Worm (Caenorhabditis elegans): Measurements from ENCODE around the gene Y57G7A.11.

DNA sequence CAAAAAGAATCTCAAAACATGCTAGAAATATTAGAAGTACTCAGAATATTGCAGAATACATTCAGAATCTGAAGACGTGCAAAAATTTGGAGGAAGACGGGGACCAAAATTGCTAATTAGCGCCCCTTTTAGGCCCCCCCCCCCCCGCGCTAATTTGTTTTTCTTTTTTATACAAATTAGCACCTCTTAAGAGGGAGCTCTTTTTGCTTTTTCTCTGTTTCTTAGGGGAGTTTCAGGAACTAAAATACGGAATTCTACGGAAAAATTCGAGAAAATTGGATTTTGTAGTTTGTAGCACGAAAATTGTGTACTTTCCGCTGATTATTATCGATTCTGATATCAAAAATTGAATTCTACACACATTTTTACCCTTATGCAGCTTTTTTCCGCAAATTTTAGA, 24.9 kb upstream of the Y57G7A.11 start, which contains the start of gene glb-31:
- TF ChIP-seq lin-13 (tag; optimal IDR thresholded peaks at IDR 0.05) (no peak), mab-5 (tag; optimal IDR thresholded peaks at IDR 0.05) (no peak)

Data from whole organism, mixed stage, embryonic.